Fruit fly (Drosophila melanogaster) whole organism, prepupa: ENCODE measurements around the gene CG34135.

Experiments
- Blimp-1 ChIP-seq: fragments of 200-800 bp; sonication (Bioruptor generic); optimal IDR thresholded peaks from 3 replicates; lab custom pipeline; 2017; ENCODE audit warnings: missing biosample characterization, missing genetic modification characterization, mild to moderate bottlenecking, moderate library complexity, missing genetic modification reagents
- CG11294 ChIP-seq: fragments of 200-800 bp; sonication (Bioruptor generic); IDR thresholded peaks from 2 replicates; pipeline ENCODE4 v1.3.6; 2022; ENCODE audit warnings: missing biosample characterization, missing genetic modification characterization
- CG1621 ChIP-seq: fragments of 200-800 bp; sonication (Bioruptor generic); optimal IDR thresholded peaks from 3 replicates; lab custom pipeline; 2018; ENCODE audit warnings: missing biosample characterization, mild to moderate bottlenecking, missing genetic modification characterization
- CG31627 ChIP-seq: fragments of 200-800 bp; sonication (Bioruptor generic); optimal IDR thresholded peaks from 3 replicates; lab custom pipeline; 2016; ENCODE audit warnings: missing biosample characterization, missing genetic modification characterization
- CG32006 ChIP-seq: fragments of 200-800 bp; sonication (Bioruptor generic); optimal IDR thresholded peaks from 3 replicates; lab custom pipeline; 2017; ENCODE audit warnings: missing biosample characterization, mild to moderate bottlenecking, missing genetic modification characterization
- CG34406 ChIP-seq: fragments of 200-800 bp; sonication (Bioruptor generic); optimal IDR thresholded peaks from 3 replicates; lab custom pipeline; 2016; ENCODE audit warnings: missing biosample characterization, missing genetic modification characterization
- CG4318 ChIP-seq: fragments of 200-800 bp; sonication (Bioruptor generic); optimal IDR thresholded peaks from 3 replicates; lab custom pipeline; 2017; ENCODE audit warnings: missing biosample characterization, mild to moderate bottlenecking, missing genetic modification characterization
- CG6163 ChIP-seq: fragments of 200-800 bp; sonication (Bioruptor generic); IDR thresholded peaks from 3 replicates; pipeline ENCODE4 v1.3.6; 2022; ENCODE audit warnings: missing biosample characterization, missing genetic modification characterization
- CG6792 ChIP-seq: fragments of 200-800 bp; sonication (Bioruptor generic); optimal IDR thresholded peaks from 3 replicates; lab custom pipeline; 2016; ENCODE audit warnings: missing biosample characterization, missing genetic modification characterization
- CG6808 ChIP-seq: fragments of 200-800 bp; sonication (Bioruptor generic); optimal IDR thresholded peaks from 3 replicates; lab custom pipeline; 2017; ENCODE audit warnings: missing biosample characterization, missing genetic modification characterization, mild to moderate bottlenecking, moderate library complexity, missing genetic modification reagents
- CG6854 ChIP-seq: fragments of 200-800 bp; sonication (Bioruptor generic); optimal IDR thresholded peaks from 2 replicates; lab custom pipeline; 2017; ENCODE audit warnings: missing biosample characterization, mild to moderate bottlenecking, missing genetic modification characterization
- CG7368 ChIP-seq: fragments of 200-800 bp; sonication (Bioruptor generic); optimal IDR thresholded peaks from 3 replicates; lab custom pipeline; 2016; ENCODE audit warnings: missing biosample characterization, missing genetic modification characterization
- CG8119 ChIP-seq: fragments of 200-800 bp; sonication (Bioruptor generic); IDR thresholded peaks from 3 replicates; pipeline ENCODE4 v1.3.6; 2022; ENCODE audit warnings: missing biosample characterization, missing genetic modification characterization
- CG8319 ChIP-seq: fragments of 200-800 bp; sonication (Bioruptor generic); optimal IDR thresholded peaks from 3 replicates; lab custom pipeline; 2016; ENCODE audit warnings: missing biosample characterization, missing genetic modification characterization
- CG8632 ChIP-seq: fragments of 200-800 bp; sonication (Bioruptor generic); optimal IDR thresholded peaks from 3 replicates; lab custom pipeline; 2016; ENCODE audit warnings: missing biosample characterization, missing genetic modification characterization
- CG9139 ChIP-seq: fragments of 200-800 bp; sonication (Bioruptor generic); optimal IDR thresholded peaks from 3 replicates; lab custom pipeline; 2017; ENCODE audit warnings: missing biosample characterization, mild to moderate bottlenecking, missing genetic modification characterization
- Eip75B ChIP-seq: fragments of 200-800 bp; sonication (Bioruptor generic); optimal IDR thresholded peaks from 3 replicates; lab custom pipeline; 2016; ENCODE audit warnings: missing biosample characterization, missing genetic modification characterization
- Eip78C ChIP-seq: fragments of 200-800 bp; sonication (Bioruptor generic); peaks from one replicate; lab custom pipeline; 2016; ENCODE audit warnings: missing biosample characterization, missing genetic modification characterization
- Eip93F ChIP-seq: fragments of 200-800 bp; sonication (Bioruptor generic); optimal IDR thresholded peaks from 2 replicates; lab custom pipeline; 2016; ENCODE audit warnings: missing biosample characterization, mild to moderate bottlenecking, missing genetic modification characterization
- Ets21C ChIP-seq: fragments of 200-800 bp; sonication (Bioruptor generic); optimal IDR thresholded peaks from 3 replicates; lab custom pipeline; 2016; ENCODE audit warnings: missing biosample characterization, missing genetic modification characterization
- Hr38 ChIP-seq: sonication (Bioruptor generic); optimal IDR thresholded peaks from 2 replicates; lab custom pipeline; 2016; ENCODE audit warnings: missing biosample characterization, missing genetic modification characterization
- Hr39 ChIP-seq: fragments of 200-800 bp; sonication (Bioruptor generic); optimal IDR thresholded peaks from 2 replicates; lab custom pipeline; 2016; ENCODE audit warnings: missing biosample characterization, missing genetic modification characterization
- Hr4 ChIP-seq: fragments of 200-800 bp; sonication (Bioruptor generic); optimal IDR thresholded peaks from 3 replicates; lab custom pipeline; 2016; ENCODE audit warnings: missing biosample characterization, missing genetic modification characterization
- Met ChIP-seq: fragments of 200-800 bp; sonication (Bioruptor generic); optimal IDR thresholded peaks from 3 replicates; lab custom pipeline; 2016; ENCODE audit warnings: missing biosample characterization, missing genetic modification characterization
- OdsH ChIP-seq: fragments of 200-800 bp; sonication (Bioruptor generic); optimal IDR thresholded peaks from 3 replicates; lab custom pipeline; 2016; ENCODE audit warnings: missing biosample characterization, missing genetic modification characterization
- Smox ChIP-seq: fragments of 200-800 bp; sonication (Bioruptor generic); optimal IDR thresholded peaks from 3 replicates; lab custom pipeline; 2016; ENCODE audit warnings: missing biosample characterization, missing genetic modification characterization
- Sox102F ChIP-seq: fragments of 200-800 bp; sonication (Bioruptor generic); optimal IDR thresholded peaks from 2 replicates; lab custom pipeline; 2016; ENCODE audit warnings: missing biosample characterization, mild to moderate bottlenecking, missing genetic modification characterization
- Sox14 ChIP-seq: fragments of 200-800 bp; sonication (Bioruptor generic); optimal IDR thresholded peaks from 3 replicates; lab custom pipeline; 2016; ENCODE audit warnings: missing biosample characterization, missing genetic modification characterization
- Sox15 ChIP-seq: fragments of 200-800 bp; sonication (Bioruptor generic); optimal IDR thresholded peaks from 3 replicates; lab custom pipeline; 2016; ENCODE audit warnings: missing biosample characterization, missing genetic modification characterization
- dac ChIP-seq: fragments of 200-800 bp; sonication (Bioruptor generic); optimal IDR thresholded peaks from 2 replicates; lab custom pipeline; 2017; ENCODE audit warnings: missing biosample characterization, mild to moderate bottlenecking, missing genetic modification characterization
- eg ChIP-seq: fragments of 200-800 bp; sonication (Bioruptor generic); IDR thresholded peaks from 3 replicates; pipeline ENCODE4 v1.3.6; 2022; ENCODE audit warnings: missing biosample characterization, missing genetic modification characterization
- fd59A ChIP-seq: fragments of 200-800 bp; sonication (Bioruptor generic); optimal IDR thresholded peaks from 2 replicates; lab custom pipeline; 2017; ENCODE audit warnings: missing biosample characterization, mild to moderate bottlenecking, missing genetic modification characterization, missing genetic modification reagents
- fd85E ChIP-seq: fragments of 200-800 bp; sonication (Bioruptor generic); optimal IDR thresholded peaks from 3 replicates; lab custom pipeline; 2016; ENCODE audit warnings: missing biosample characterization, missing genetic modification characterization
- fkh ChIP-seq: fragments of 200-800 bp; sonication (Bioruptor generic); optimal IDR thresholded peaks from 3 replicates; lab custom pipeline; 2017; ENCODE audit warnings: missing biosample characterization, mild to moderate bottlenecking, missing genetic modification characterization, moderate library complexity
- lz ChIP-seq: fragments of 200-800 bp; sonication (Bioruptor generic); optimal IDR thresholded peaks from 3 replicates; lab custom pipeline; 2016; ENCODE audit warnings: missing biosample characterization, missing genetic modification characterization
- net ChIP-seq: fragments of 200-800 bp; sonication (Bioruptor generic); optimal IDR thresholded peaks from 3 replicates; lab custom pipeline; 2016; ENCODE audit warnings: missing biosample characterization, missing genetic modification characterization
- pdm3 ChIP-seq: fragments of 200-800 bp; sonication (Bioruptor generic); optimal IDR thresholded peaks from 3 replicates; lab custom pipeline; 2016; ENCODE audit warnings: missing biosample characterization, missing genetic modification characterization
- salr ChIP-seq, 2 experiments: fragments of 200-800 bp; sonication (Bioruptor generic); optimal IDR thresholded peaks; 3 replicates each; lab custom pipeline; 2016 to 2018; ENCODE audit warnings: missing biosample characterization in 2 of 2, missing genetic modification characterization in 2 of 2, mild to moderate bottlenecking in 1 of 2
- spab ChIP-seq: fragments of 200-800 bp; sonication (Bioruptor generic); optimal IDR thresholded peaks from 2 replicates; lab custom pipeline; 2017; ENCODE audit warnings: missing biosample characterization, mild to moderate bottlenecking, missing genetic modification characterization, missing genetic modification reagents
- ss ChIP-seq, 2 experiments: fragments of 200-800 bp; sonication (Bioruptor generic); optimal IDR thresholded peaks; 2 replicates in 1 of 2; 3 replicates in 1 of 2; lab custom pipeline; 2017 to 2018; ENCODE audit warnings: mild to moderate bottlenecking in 2 of 2, missing biosample characterization in 2 of 2, missing genetic modification characterization in 2 of 2, moderate library complexity in 1 of 2
- svp ChIP-seq: fragments of 200-800 bp; sonication (Bioruptor generic); peaks from one replicate; lab custom pipeline; 2016; ENCODE audit warnings: missing biosample characterization, missing genetic modification characterization
- topi ChIP-seq: fragments of 200-800 bp; sonication (Bioruptor generic); optimal IDR thresholded peaks from 3 replicates; lab custom pipeline; 2016; ENCODE audit warnings: missing biosample characterization, missing genetic modification characterization
- vri ChIP-seq: fragments of 200-800 bp; sonication (Bioruptor generic); optimal IDR thresholded peaks from 3 replicates; lab custom pipeline; 2016; ENCODE audit warnings: missing biosample characterization, mild to moderate bottlenecking, missing genetic modification characterization

CG34135 gene

DNA sequence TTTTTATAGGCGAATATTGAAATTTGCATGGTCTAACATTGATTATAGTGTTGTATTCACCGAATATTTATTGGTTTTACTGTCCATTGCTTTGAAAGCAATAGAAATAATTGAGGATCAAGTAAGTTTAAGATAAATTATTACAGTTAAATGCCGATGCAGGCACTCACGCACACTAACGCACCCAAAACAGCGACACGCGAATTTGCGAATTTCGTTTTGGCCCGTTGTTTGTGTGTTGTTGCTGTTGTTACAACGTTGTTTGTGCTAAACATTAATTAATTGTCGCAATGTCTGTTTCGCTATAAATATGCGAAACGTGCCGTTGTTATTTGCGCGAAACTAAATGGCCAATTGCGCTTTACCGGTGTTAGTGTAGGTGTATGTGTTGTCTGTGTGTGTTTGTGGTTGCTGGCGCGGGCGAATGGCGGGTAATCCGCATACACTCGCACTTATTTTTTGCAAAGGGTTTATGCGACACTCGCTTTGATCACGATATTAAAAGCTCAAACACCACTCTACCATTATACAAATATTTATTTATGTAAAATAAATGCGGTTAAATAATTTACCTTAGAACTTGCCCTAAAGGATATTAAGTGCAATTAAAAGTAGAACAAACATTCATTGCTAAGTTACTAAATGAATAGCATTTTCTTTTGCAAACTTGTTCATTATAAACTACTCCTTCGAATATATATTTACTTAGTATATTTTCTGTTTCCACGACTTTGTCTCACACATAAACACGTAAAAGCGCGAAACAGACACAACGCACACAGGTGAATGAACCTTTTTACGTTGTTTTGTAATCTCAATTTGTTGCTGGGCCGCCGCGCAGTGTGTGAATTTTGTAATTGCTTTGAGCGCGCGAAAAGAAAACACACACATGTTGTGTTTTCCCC is 19.9 kb downstream of the CG34135 start (continued):
- TF ChIP-seq Hr39 (GFP tag; lab: Kevin White, UChicago) (peak; percentile 74), Sox14 (peak; percentile 75), ss (GFP tag; optimal IDR thresholded peaks at IDR 0.05; lab: Kevin White, UChicago) (peak; percentile 49 to 76), OdsH (peak; percentile 86), Sox102F (GFP tag; lab: Kevin White, UChicago) (peak; percentile 86), CG31627 (GFP tag; lab: Kevin White, UChicago) (peak; percentile 79), CG6792 (GFP tag; lab: Kevin White, UChicago) (peak; percentile 77), CG8119 (GFP tag; lab: Robert Waterston, UW) (peak; percentile 81), CG8632 (GFP tag; lab: Kevin White, UChicago) (peak; percentile 84), eg (GFP tag; lab: Robert Waterston, UW) (peak; percentile 86), Blimp-1 (GFP tag; lab: Kevin White, UChicago) (peak; percentile 66), Hr4 (GFP tag; lab: Kevin White, UChicago) (peak; percentile 80), net (GFP tag; lab: Kevin White, UChicago) (peak; percentile 89), CG6163 (GFP tag; lab: Robert Waterston, UW) (peak; percentile 76), CG34406 (peak; percentile 88), spab (GFP tag; lab: Kevin White, UChicago) (peak; percentile 17), svp (GFP tag; lab: Kevin White, UChicago) (peak; percentile 89), CG8319 (GFP tag; lab: Kevin White, UChicago) (peak; percentile 71), CG9139 (GFP tag; lab: Kevin White, UChicago) (peak; percentile 35), Ets21C (GFP tag; lab: Kevin White, UChicago) (peak; percentile 60), Met (GFP tag; lab: Kevin White, UChicago) (peak; percentile 87), Eip93F (peak; percentile 59), CG6808 (peak; percentile 75), Hr38 (GFP tag; lab: Kevin White, UChicago) (no peak), fd85E (GFP tag; lab: Kevin White, UChicago) (no peak), CG4318 (GFP tag; lab: Kevin White, UChicago) (peak; percentile 67), CG1621 (tag; lab: Kevin White, UChicago) (no peak)

DNA sequence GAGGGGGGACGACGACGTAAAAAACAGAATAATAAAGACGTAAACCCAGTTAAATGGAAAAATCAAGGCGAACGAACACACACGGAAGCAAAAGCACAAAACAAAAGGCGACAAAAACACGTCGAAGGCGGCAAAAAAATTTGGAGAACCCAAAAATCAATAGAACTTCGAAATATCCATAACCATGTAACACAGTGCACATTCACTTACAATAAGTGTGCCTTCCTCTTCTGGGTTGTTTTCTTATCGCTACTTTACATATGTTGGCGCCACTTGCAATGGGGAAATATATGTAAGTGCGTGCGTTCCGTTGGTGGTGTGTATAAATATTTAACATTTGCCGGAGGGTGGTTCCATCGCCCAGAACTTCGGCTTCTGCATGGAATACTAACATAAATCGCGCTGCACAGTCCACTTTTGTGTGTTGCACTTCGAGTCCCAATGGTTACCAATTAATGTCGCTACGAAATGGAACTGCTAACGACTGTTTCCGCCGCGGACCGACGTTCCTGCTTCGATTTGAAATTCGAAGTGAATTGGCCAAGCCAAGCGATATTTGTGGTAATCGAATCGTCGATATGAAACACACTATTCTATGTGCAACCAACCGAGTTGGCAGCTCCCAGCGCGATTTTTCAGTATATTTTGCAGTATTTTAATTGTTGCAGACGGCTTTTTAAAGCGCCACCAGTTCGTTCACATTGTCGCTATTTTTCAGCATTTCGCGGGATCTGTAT is 20.7 kb downstream of the CG34135 start, which contains the start of the genes CG9801 and Nasp:
CG9801 (minus strand) TSS at position 542 of the 737 bp plus-strand sequence.
Nasp (plus strand) TSS at position 665 of the 737 bp plus-strand sequence.
- TF ChIP-seq fd85E (GFP tag; lab: Kevin White, UChicago) (peak; percentile 27), CG8632 (GFP tag; lab: Kevin White, UChicago) (no peak), fkh (peak; percentile 36), Eip78C (peak; percentile 64), CG32006 (GFP tag; lab: Kevin White, UChicago) (peak; percentile 1), lz (peak; percentile 45), Hr38 (GFP tag; lab: Kevin White, UChicago) (no peak), Met (GFP tag; lab: Kevin White, UChicago) (peak; percentile 34), CG34406 (no peak), dac (GFP tag; lab: Kevin White, UChicago) (no peak), Eip75B (GFP tag; lab: Kevin White, UChicago) (no peak), CG11294 (no peak), fd59A (GFP tag; lab: Kevin White, UChicago) (no peak), CG31627 (GFP tag; lab: Kevin White, UChicago) (peak; percentile 21), net (GFP tag; lab: Kevin White, UChicago) (no peak), CG6808 (no peak), Sox14 (peak; percentile 18), vri (peak; percentile 33), CG6163 (GFP tag; lab: Robert Waterston, UW) (peak; percentile 59; the same call in 2 of the 3 replicates), OdsH (no peak), svp (GFP tag; lab: Kevin White, UChicago) (peak; percentile 79), topi (GFP tag; lab: Kevin White, UChicago) (peak; percentile 26), CG6854 (peak; percentile 15), CG1621 (tag; lab: Kevin White, UChicago) (peak; percentile 22), Sox15 (GFP tag; lab: Kevin White, UChicago) (no peak), Blimp-1 (GFP tag; lab: Kevin White, UChicago) (no peak), ss (GFP tag; optimal IDR thresholded peaks at IDR 0.05; lab: Kevin White, UChicago) (no peak), Smox (peak; percentile 55), pdm3 (GFP tag; lab: Kevin White, UChicago) (peak; percentile 3), CG8319 (GFP tag; lab: Kevin White, UChicago) (no peak), salr (GFP tag; optimal IDR thresholded peaks at IDR 0.05; lab: Kevin White, UChicago) (no peak), CG7368 (GFP tag; lab: Kevin White, UChicago) (peak; percentile 21), Sox102F (GFP tag; lab: Kevin White, UChicago) (peak; percentile 5)
